Worm (Caenorhabditis elegans): ENCODE data around the gene F08G2.8.
A peak's percentile ranks its signal among the peaks of the same experiment; 100 is the strongest.

DNA sequence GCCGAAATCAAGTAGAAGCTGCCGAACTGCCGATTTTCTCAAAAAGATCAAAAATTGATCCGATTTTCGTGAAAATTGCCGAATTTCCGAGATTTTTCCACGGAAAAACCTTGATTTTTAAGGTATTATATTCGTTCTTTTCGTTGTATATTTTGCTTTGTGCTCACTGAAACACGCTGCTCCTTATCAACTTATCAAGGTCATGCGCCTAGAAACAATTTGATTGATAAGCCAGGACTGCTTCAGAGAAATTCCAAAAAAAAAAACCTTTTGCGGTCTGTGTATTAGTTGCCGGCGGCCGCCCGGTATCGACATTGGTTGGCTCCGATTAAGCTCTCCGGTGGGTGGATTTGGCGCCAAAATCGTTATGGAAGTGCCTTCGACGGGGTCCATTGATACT lies 10.3 kb downstream of the F08G2.8 start:
- no peak for TF ChIP-seq sea-2 (GFP tag; optimal IDR thresholded peaks at IDR 0.05)
- no peak for TF ChIP-seq lin-15B (tag; optimal IDR thresholded peaks at IDR 0.05)
- no peak for TF ChIP-seq aly-2 (tag; optimal IDR thresholded peaks at IDR 0.05)
- TF ChIP-seq mdl-1 (tag; optimal IDR thresholded peaks at IDR 0.05) = no peak
- TF ChIP-seq elt-3 (tag; optimal IDR thresholded peaks at IDR 0.05) = no peak
- no peak for TF ChIP-seq unc-62 (GFP tag; optimal IDR thresholded peaks at IDR 0.05)
- no peak for TF ChIP-seq elt-1 (tag; optimal IDR thresholded peaks at IDR 0.05)
- TF ChIP-seq nfya-1 (tag; optimal IDR thresholded peaks at IDR 0.05; ENCODE audit: insufficient read depth) = no peak
- TF ChIP-seq pqm-1 (tag; optimal IDR thresholded peaks at IDR 0.05) = peak; percentile 72
- no peak for TF ChIP-seq egl-5 (tag; optimal IDR thresholded peaks at IDR 0.05)
- TF ChIP-seq nhr-76 (tag; optimal IDR thresholded peaks at IDR 0.05) = no peak
